Fruit fly (Drosophila melanogaster) whole organism, embryonic: Measurements from ENCODE around the gene Apt1.

Source experiments
- Awh ChIP-seq: fragments of 200-800 bp; sonication (Bioruptor generic); IDR thresholded peaks from 2 replicates; pipeline ENCODE4, ENCODE4 v1.3.6; 2022; ENCODE audit warnings: missing biosample characterization, missing genetic modification characterization
- Bgb ChIP-seq: fragments of 200-800 bp; sonication (Bioruptor generic); IDR thresholded peaks from 2 replicates; pipeline ENCODE4 v1.3.6; 2022; ENCODE audit warnings: missing biosample characterization, missing genetic modification characterization; ENCODE audit not compliant: partially characterized antibody
- CG12236 ChIP-seq: fragments of 200-800 bp; sonication (Bioruptor generic); optimal IDR thresholded peaks from 2 replicates; lab custom pipeline; 2016; ENCODE audit warnings: missing biosample characterization, missing genetic modification characterization
- CG12659 ChIP-seq: fragments of 200-800 bp; sonication (Bioruptor generic); optimal IDR thresholded peaks from 3 replicates; lab custom pipeline; 2017; ENCODE audit warnings: mild to moderate bottlenecking, missing biosample characterization, missing genetic modification reagents, missing genetic modification characterization
- CG16813 ChIP-seq: fragments of 200-800 bp; sonication (Bioruptor generic); IDR thresholded peaks from 3 replicates; pipeline ENCODE4 v1.3.6; 2022; ENCODE audit warnings: missing biosample characterization, missing genetic modification characterization; ENCODE audit not compliant: partially characterized antibody
- CG17385 ChIP-seq: fragments of 200-800 bp; sonication (Bioruptor generic); optimal IDR thresholded peaks from 3 replicates; lab custom pipeline; 2018; ENCODE audit warnings: missing biosample characterization, mild to moderate bottlenecking, missing genetic modification characterization
- CG30020 ChIP-seq: fragments of 200-800 bp; optimal IDR thresholded peaks from 2 replicates; lab custom pipeline; 2019; ENCODE audit warnings: missing biosample characterization, mild to moderate bottlenecking, missing genetic modification characterization, moderate library complexity
- CG30431 ChIP-seq: fragments of 200-800 bp; sonication (Bioruptor generic); optimal IDR thresholded peaks from 2 replicates; lab custom pipeline; 2017; ENCODE audit warnings: missing biosample characterization, missing genetic modification characterization
- CG31441 ChIP-seq: fragments of 200-800 bp; sonication (Bioruptor generic); IDR thresholded peaks from 2 replicates; pipeline ENCODE4 v1.3.6; 2022; ENCODE audit warnings: missing biosample characterization, missing genetic modification characterization
- CG32532 ChIP-seq: fragments of 200-800 bp; sonication (Bioruptor generic); IDR thresholded peaks from 2 replicates; pipeline ENCODE4 v1.3.6; 2022; ENCODE audit warnings: missing biosample characterization, missing genetic modification characterization
- CG32772 ChIP-seq: fragments of 200-800 bp; sonication (Bioruptor generic); IDR thresholded peaks from 2 replicates; pipeline ENCODE4 v1.3.6; 2022; ENCODE audit warnings: missing biosample characterization, missing genetic modification characterization
- CG4282 ChIP-seq: fragments of 200-800 bp; sonication (Bioruptor generic); optimal IDR thresholded peaks from 2 replicates; lab custom pipeline; 2016; ENCODE audit warnings: missing biosample characterization, missing genetic modification characterization
- CG4404 ChIP-seq: fragments of 200-800 bp; sonication (Bioruptor generic); IDR thresholded peaks from 2 replicates; pipeline ENCODE4 v1.3.6; 2022; ENCODE audit warnings: missing biosample characterization, missing genetic modification characterization
- CG4617 ChIP-seq: fragments of 200-800 bp; sonication (Bioruptor generic); optimal IDR thresholded peaks from 3 replicates; lab custom pipeline; 2016; ENCODE audit warnings: missing biosample characterization, missing genetic modification characterization, borderline replicate concordance
- CG5180 ChIP-seq: fragments of 200-800 bp; sonication (Bioruptor generic); optimal IDR thresholded peaks from 3 replicates; lab custom pipeline; 2017; ENCODE audit warnings: missing biosample characterization, missing genetic modification characterization, mild to moderate bottlenecking, moderate library complexity, missing genetic modification reagents
- CG6175 ChIP-seq: fragments of 200-800 bp; sonication (Bioruptor generic); IDR thresholded peaks from 3 replicates; pipeline ENCODE4 v1.3.6; 2022; ENCODE audit warnings: missing biosample characterization, missing genetic modification characterization
- CG6272 ChIP-seq: fragments of 200-800 bp; sonication (Bioruptor generic); IDR thresholded peaks from 2 replicates; pipeline ENCODE4 v1.3.6; 2022; ENCODE audit warnings: missing biosample characterization, missing genetic modification characterization
- CG6791 ChIP-seq: fragments of 200-800 bp; sonication (Bioruptor generic); IDR thresholded peaks from 3 replicates; pipeline ENCODE4 v1.3.6; 2022; ENCODE audit warnings: missing biosample characterization, missing genetic modification characterization; ENCODE audit not compliant: partially characterized antibody
- CG6854 ChIP-seq: fragments of 200-800 bp; sonication (Bioruptor generic); optimal IDR thresholded peaks from 3 replicates; lab custom pipeline; 2017; ENCODE audit warnings: missing biosample characterization, mild to moderate bottlenecking, missing genetic modification characterization
- CG7271 ChIP-seq: fragments of 200-800 bp; sonication (Bioruptor generic); optimal IDR thresholded peaks from 2 replicates; lab custom pipeline; 2018; ENCODE audit warnings: missing biosample characterization, mild to moderate bottlenecking, missing genetic modification characterization, moderate library complexity
- CG9797 ChIP-seq: fragments of 200-800 bp; sonication (Bioruptor generic); optimal IDR thresholded peaks from 3 replicates; lab custom pipeline; 2018; ENCODE audit warnings: missing biosample characterization, mild to moderate bottlenecking, missing genetic modification characterization
- CG9876 ChIP-seq: fragments of 200-800 bp; sonication (Bioruptor generic); optimal IDR thresholded peaks from 2 replicates; lab custom pipeline; 2016; ENCODE audit warnings: missing biosample characterization, missing genetic modification characterization
- CG9932 ChIP-seq: fragments of 200-800 bp; sonication (Bioruptor generic); IDR thresholded peaks from 2 replicates; pipeline ENCODE4 v1.3.6; 2022; ENCODE audit warnings: missing biosample characterization, missing genetic modification characterization
- CoRest ChIP-seq: fragments of 200-800 bp; sonication (Bioruptor generic); optimal IDR thresholded peaks from 3 replicates; lab custom pipeline; 2018; ENCODE audit warnings: missing biosample characterization, mild to moderate bottlenecking, missing genetic modification characterization, moderate library complexity
- Dfd ChIP-seq, 2 experiments: fragments of >200 bp; optimal IDR thresholded peaks; 2 replicates each; lab custom pipeline; 2017; ENCODE audit warnings: missing biosample characterization in 2 of 2, missing genetic modification characterization in 2 of 2
- Ets97D ChIP-seq: fragments of 200-800 bp; sonication (Bioruptor generic); optimal IDR thresholded peaks from 3 replicates; lab custom pipeline; 2016; ENCODE audit warnings: missing biosample characterization, missing genetic modification characterization
- Gug ChIP-seq: fragments of 200-800 bp; sonication (Bioruptor generic); IDR thresholded peaks from 4 replicates; pipeline ENCODE4 v1.3.6; 2022; ENCODE audit warnings: missing biosample characterization, missing genetic modification characterization
- Hsf ChIP-seq: fragments of 200-800 bp; sonication (Bioruptor generic); optimal IDR thresholded peaks from 3 replicates; lab custom pipeline; 2016; ENCODE audit warnings: missing biosample characterization, missing genetic modification characterization
- MESR4 ChIP-seq: fragments of 200-800 bp; sonication (Bioruptor generic); optimal IDR thresholded peaks from 2 replicates; lab custom pipeline; 2018; ENCODE audit warnings: missing biosample characterization, mild to moderate bottlenecking, missing genetic modification characterization, moderate library complexity
- Ptx1 ChIP-seq: fragments of 200-800 bp; sonication (Bioruptor generic); IDR thresholded peaks from 2 replicates; pipeline ENCODE4 v1.3.6; 2022; ENCODE audit warnings: missing biosample characterization, missing genetic modification characterization
- Six4 ChIP-seq: fragments of 200-800 bp; sonication (Bioruptor generic); optimal IDR thresholded peaks from 2 replicates; lab custom pipeline; 2016; ENCODE audit warnings: missing biosample characterization, missing genetic modification characterization
- Stat92E ChIP-seq, 3 experiments: fragments of >200 bp in 2 of 3; fragments of 200-800 bp in 1 of 3; sonication (Bioruptor generic) in 1 of 3; optimal IDR thresholded peaks; 2 replicates each; lab custom pipeline; 2017 to 2019; ENCODE audit warnings: missing biosample characterization in 3 of 3, missing genetic modification characterization in 3 of 3, mild to moderate bottlenecking in 1 of 3, moderate library complexity in 1 of 3
- Xrp1 ChIP-seq: fragments of 200-800 bp; sonication (Bioruptor generic); IDR thresholded peaks from 2 replicates; pipeline ENCODE4 v1.3.6; 2022; ENCODE audit warnings: missing biosample characterization, missing genetic modification characterization
- YL-1 ChIP-seq: fragments of 200-800 bp; sonication (Bioruptor generic); optimal IDR thresholded peaks from 3 replicates; lab custom pipeline; 2017; ENCODE audit warnings: missing biosample characterization, mild to moderate bottlenecking, missing genetic modification characterization
- ara ChIP-seq: fragments of 200-800 bp; sonication (Bioruptor generic); IDR thresholded peaks from 2 replicates; pipeline ENCODE4 v1.3.6; 2022; ENCODE audit warnings: missing biosample characterization, missing genetic modification characterization
- az2 ChIP-seq: fragments of 200-800 bp; sonication (Bioruptor generic); optimal IDR thresholded peaks from 3 replicates; lab custom pipeline; 2016; ENCODE audit warnings: missing biosample characterization, missing genetic modification characterization
- cg ChIP-seq: fragments of 200-800 bp; sonication (Bioruptor generic); optimal IDR thresholded peaks from 3 replicates; lab custom pipeline; 2019; ENCODE audit warnings: missing biosample characterization, mild to moderate bottlenecking, missing genetic modification characterization, moderate library complexity
- emc ChIP-seq: fragments of 200-800 bp; sonication (Bioruptor generic); optimal IDR thresholded peaks from 2 replicates; lab custom pipeline; 2016; ENCODE audit warnings: missing biosample characterization, missing genetic modification characterization
- ftz-f1 ChIP-seq: fragments of 200-800 bp; sonication (Bioruptor generic); optimal IDR thresholded peaks from 2 replicates; lab custom pipeline; 2016; ENCODE audit warnings: missing biosample characterization, missing genetic modification characterization
- gcm2 ChIP-seq: fragments of 200-800 bp; sonication (Bioruptor generic); optimal IDR thresholded peaks from 2 replicates; lab custom pipeline; 2016; ENCODE audit warnings: missing biosample characterization, missing genetic modification characterization
- gem ChIP-seq: fragments of 200-800 bp; sonication (Bioruptor generic); optimal IDR thresholded peaks from 2 replicates; lab custom pipeline; 2019; ENCODE audit warnings: missing biosample characterization, mild to moderate bottlenecking, missing genetic modification characterization, moderate library complexity
- gsb-n ChIP-seq: fragments of 200-800 bp; sonication (Bioruptor generic); optimal IDR thresholded peaks from 3 replicates; lab custom pipeline; 2018; ENCODE audit warnings: missing biosample characterization, mild to moderate bottlenecking, missing genetic modification characterization
- ind ChIP-seq: fragments of 200-800 bp; sonication (Bioruptor generic); optimal IDR thresholded peaks from 3 replicates; lab custom pipeline; 2016; ENCODE audit warnings: missing biosample characterization, missing genetic modification characterization
- inv ChIP-seq: fragments of 200-800 bp; sonication (Bioruptor generic); IDR thresholded peaks from 2 replicates; pipeline ENCODE4 v1.3.6; 2022; ENCODE audit warnings: missing biosample characterization, missing genetic modification characterization; ENCODE audit not compliant: partially characterized antibody
- nmo ChIP-seq: fragments of 200-800 bp; sonication (Bioruptor generic); optimal IDR thresholded peaks from 2 replicates; lab custom pipeline; 2018; ENCODE audit warnings: missing biosample characterization, mild to moderate bottlenecking, missing genetic modification characterization, moderate library complexity
- pita ChIP-seq: fragments of 200-800 bp; sonication (Bioruptor generic); optimal IDR thresholded peaks from 2 replicates; lab custom pipeline; 2017; ENCODE audit warnings: missing biosample characterization, mild to moderate bottlenecking, missing genetic modification characterization
- sens ChIP-seq: fragments of 200-800 bp; sonication (Bioruptor generic); peaks from one replicate; lab custom pipeline; 2016; ENCODE audit warnings: missing biosample characterization, missing genetic modification characterization
- trem ChIP-seq: fragments of 200-800 bp; optimal IDR thresholded peaks from 3 replicates; lab custom pipeline; 2019; ENCODE audit warnings: missing biosample characterization, mild to moderate bottlenecking, missing genetic modification characterization, moderate library complexity
- unpg ChIP-seq: fragments of 200-800 bp; sonication (Bioruptor generic); optimal IDR thresholded peaks from 3 replicates; lab custom pipeline; 2018; ENCODE audit warnings: missing biosample characterization, mild to moderate bottlenecking, missing genetic modification characterization, moderate library complexity
- zen ChIP-seq: fragments of 200-800 bp; sonication (Bioruptor generic); optimal IDR thresholded peaks from 3 replicates; lab custom pipeline; 2018; ENCODE audit warnings: missing biosample characterization, mild to moderate bottlenecking, missing genetic modification characterization, moderate library complexity

Gene Apt1

DNA sequence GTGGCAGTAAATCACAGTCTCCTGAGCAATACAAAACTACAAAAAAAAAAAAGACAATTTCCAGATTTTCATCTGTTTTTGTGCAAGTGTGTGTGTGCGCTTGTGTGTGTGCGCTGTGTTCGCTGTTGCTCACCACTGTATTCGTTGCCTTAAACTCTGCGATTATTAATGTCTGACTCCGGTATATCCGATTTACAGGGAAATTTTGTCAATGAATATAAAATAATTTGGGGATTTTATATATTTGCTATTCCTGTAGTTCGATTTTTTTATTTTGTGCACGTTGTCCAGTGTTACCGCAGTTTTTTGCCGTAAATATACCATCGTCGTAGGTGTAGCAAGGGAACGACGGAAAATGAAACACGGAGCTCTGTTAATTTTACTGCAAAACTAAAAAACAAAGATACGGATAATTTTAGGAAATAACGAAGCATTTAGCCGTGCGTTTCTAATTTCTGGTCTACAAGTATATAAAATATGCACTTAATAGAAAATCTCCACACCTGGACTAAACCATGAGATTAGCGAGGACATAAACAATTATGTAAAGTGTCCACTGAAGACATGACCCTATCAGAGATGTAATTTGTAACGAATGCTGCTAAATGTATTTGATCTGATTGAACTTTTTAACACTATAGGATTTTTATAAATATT, 18.6 kb upstream of the Apt1 start, which contains the start of gene Duba (continued):
- TF ChIP-seq Hsf (GFP tag; lab: Kevin White, UChicago) (no peak), CG9932 (GFP tag; lab: Robert Waterston, UW) (no peak), Ptx1 (GFP tag; lab: Robert Waterston, UW) (peak; percentile 27; the same call in 1 of the 2 replicates), Gug (GFP tag; lab: Robert Waterston, UW) (peak; percentile 14; the same call in 1 of the 4 replicates), ara (GFP tag; lab: Robert Waterston, UW) (no peak), Six4 (GFP tag; lab: Kevin White, UChicago) (no peak), CoRest (tag; lab: Kevin White, UChicago) (peak; percentile 51), CG4617 (peak; percentile 97), CG12659 (GFP tag; lab: Kevin White, UChicago) (peak; percentile 39), CG32532 (GFP tag; lab: Robert Waterston, UW) (peak; percentile 11; the same call in 1 of the 2 replicates), inv (GFP tag; lab: Robert Waterston, UW) (no peak), pita (GFP tag; lab: Kevin White, UChicago) (peak; percentile 63), CG12236 (GFP tag; lab: Kevin White, UChicago) (no peak), CG32772 (GFP tag; lab: Robert Waterston, UW) (no peak), YL-1 (peak; percentile 8), CG31441 (GFP tag; lab: Robert Waterston, UW) (no peak), gcm2 (GFP tag; lab: Kevin White, UChicago) (no peak), gsb-n (no peak), ftz-f1 (GFP tag; lab: Kevin White, UChicago) (no peak), CG6791 (GFP tag; lab: Robert Waterston, UW) (peak; percentile 29; the same call in 1 of the 3 replicates), CG6175 (GFP tag; lab: Robert Waterston, UW) (no peak), CG5180 (GFP tag; lab: Kevin White, UChicago) (no peak), Xrp1 (no peak), MESR4 (peak; percentile 83), CG6272 (GFP tag; lab: Robert Waterston, UW) (no peak), trem (tag; lab: Kevin White, UChicago) (peak; percentile 42), CG7271 (tag; lab: Kevin White, UChicago) (no peak), cg (GFP tag; lab: Kevin White, UChicago) (peak; percentile 84), Awh (GFP tag; lab: Robert Waterston, UW) (no peak), CG30020 (tag; lab: Kevin White, UChicago) (peak; percentile 95), sens (GFP tag; lab: Kevin White, UChicago) (peak; percentile 87), zen (tag; lab: Kevin White, UChicago) (peak; percentile 10), CG17385 (no peak), nmo (peak; percentile 67), CG30431 (GFP tag; lab: Kevin White, UChicago) (no peak), Ets97D (GFP tag; lab: Kevin White, UChicago) (peak; percentile 36), Bgb (GFP tag; lab: Robert Waterston, UW) (peak; percentile 29; the same call in 1 of the 2 replicates), CG6854 (no peak), gem (no peak), CG9876 (GFP tag; lab: Kevin White, UChicago) (no peak), CG4282 (GFP tag; lab: Kevin White, UChicago) (no peak), CG4404 (no peak), Stat92E (GFP tag; optimal IDR thresholded peaks at IDR 0.05; lab: Kevin White, UChicago) (no peak), az2 (no peak), CG16813 (GFP tag; lab: Robert Waterston, UW) (0 out of 3 replicates have a peak, but pooled peaks have one; percentile 20), CG9797 (peak; percentile 55), ind (GFP tag; lab: Kevin White, UChicago) (no peak), unpg (GFP tag; lab: Kevin White, UChicago) (no peak), emc (GFP tag; lab: Kevin White, UChicago) (no peak), Dfd (GFP tag; optimal IDR thresholded peaks at IDR 0.05; lab: Kevin White, UChicago) (peak in 1 of 2 experiments; percentile 31)
